Worm (Caenorhabditis elegans): ENCODE results near the gene spv-1.

DNA sequence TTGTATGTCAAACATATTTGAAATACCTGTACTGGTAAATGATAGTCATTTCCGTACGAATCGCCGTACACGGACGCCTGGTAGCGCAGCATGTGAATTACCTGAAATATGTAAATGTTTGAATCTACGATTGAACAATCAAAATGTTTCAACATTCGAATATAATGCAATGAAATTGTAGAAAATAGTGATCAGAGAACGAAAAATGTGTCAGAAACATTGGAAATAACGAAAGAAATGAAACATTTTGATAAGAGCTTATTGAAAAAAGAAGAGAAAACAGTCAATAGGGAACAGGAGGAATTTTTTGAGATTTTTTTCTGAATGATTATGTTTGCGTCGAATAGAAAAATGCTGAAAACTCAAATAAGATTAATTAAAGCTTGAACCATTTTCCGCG, 58.4 kb downstream of the spv-1 start, which contains the start of gene ztf-17:
- TF ChIP-seq tbx-2 (tag; optimal IDR thresholded peaks at IDR 0.05) (no peak), pqm-1 (tag; optimal IDR thresholded peaks at IDR 0.05) (no peak), ztf-11 (tag; optimal IDR thresholded peaks at IDR 0.05) (no peak), nhr-25 (tag; optimal IDR thresholded peaks at IDR 0.05) (no peak), snpc-4 (tag; optimal IDR thresholded peaks at IDR 0.05) (no peak), nhr-76 (tag; optimal IDR thresholded peaks at IDR 0.05) (no peak), ceh-82 (tag; optimal IDR thresholded peaks at IDR 0.05) (no peak), nhr-11 (tag; optimal IDR thresholded peaks at IDR 0.05) (no peak), pha-4 (tag; optimal IDR thresholded peaks at IDR 0.05) (no peak), fos-1 (tag; optimal IDR thresholded peaks at IDR 0.05) (no peak), aly-2 (tag; optimal IDR thresholded peaks at IDR 0.05) (no peak), unc-39 (tag; optimal IDR thresholded peaks at IDR 0.05) (no peak), ama-1 (optimal IDR thresholded peaks at IDR 0.05) (no peak)

All from whole organism, L3 larva.